Fruit fly (Drosophila melanogaster): ENCODE results near the gene Rala.
A peak's percentile ranks its signal among the peaks of the same experiment; 100 is the strongest.

Rala gene

DNA sequence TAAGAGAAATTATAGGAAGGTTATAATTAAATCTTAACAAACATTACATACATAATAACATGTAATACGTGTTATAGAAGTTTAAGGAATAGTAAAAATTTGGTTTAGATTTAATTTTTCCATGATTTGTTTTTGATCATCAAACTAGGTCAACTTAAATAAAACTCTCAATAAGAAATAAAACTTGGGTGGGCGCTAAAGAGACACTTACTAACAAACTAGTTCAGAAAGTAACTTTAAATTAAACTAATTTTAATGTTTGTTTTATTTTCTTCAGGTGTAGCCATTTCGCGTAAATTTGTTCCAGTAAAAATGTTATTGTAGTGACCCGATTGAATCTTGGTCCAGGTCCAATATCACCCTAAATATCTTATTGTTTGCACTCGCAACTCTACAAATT, 20.9 kb upstream of the Rala start (continued):
- TF ChIP-seq Oli (tag; optimal IDR thresholded peaks at IDR 0.05) (peak; percentile 38), eve (GFP tag; optimal IDR thresholded peaks at IDR 0.05) (peak in 1 of 2 experiments; percentile 31), slbo (GFP tag; IDR thresholded peaks at IDR 0.05) (peak; percentile 15; the same call in 1 of the 2 replicates), Poxn (GFP tag; IDR thresholded peaks at IDR 0.05) (no peak), CG8388 (GFP tag; optimal IDR thresholded peaks at IDR 0.05) (peak; percentile 12), HLH54F (GFP tag; optimal IDR thresholded peaks at IDR 0.05) (no peak), gce (GFP tag; IDR thresholded peaks at IDR 0.05) (no peak), sc (optimal IDR thresholded peaks at IDR 0.05) (no peak), sc (GFP tag; optimal IDR thresholded peaks at IDR 0.05) (peak; percentile 20), E2f2 (GFP tag; IDR thresholded peaks at IDR 0.05) (0 out of 2 replicates have a peak, but pooled peaks have one; percentile 14), CG16863 (GFP tag; optimal IDR thresholded peaks at IDR 0.05) (peak; percentile 12), CG9727 (GFP tag; optimal IDR thresholded peaks at IDR 0.05) (peak; percentile 51), bcd (GFP tag; optimal IDR thresholded peaks at IDR 0.05) (peak; percentile 12), CG12391 (tag; optimal IDR thresholded peaks at IDR 0.05) (peak; percentile 49), CG2678 (tag; optimal IDR thresholded peaks at IDR 0.05) (peak; percentile 55), CG14710 (tag; optimal IDR thresholded peaks at IDR 0.05) (peak; percentile 10), nmo (GFP tag; optimal IDR thresholded peaks at IDR 0.05) (peak; percentile 33), gem (tag; optimal IDR thresholded peaks at IDR 0.05) (peak; percentile 74), CG4424 (GFP tag; optimal IDR thresholded peaks at IDR 0.05) (no peak), Meics (GFP tag; optimal IDR thresholded peaks at IDR 0.05) (peak; percentile 30), CG18262 (tag; optimal IDR thresholded peaks at IDR 0.05) (peak; percentile 53), gfzf (GFP tag; optimal IDR thresholded peaks at IDR 0.05) (no peak), wor (GFP tag; IDR thresholded peaks at IDR 0.05) (no peak), unpg (GFP tag; optimal IDR thresholded peaks at IDR 0.05) (peak; percentile 48), Sox102F (GFP tag; optimal IDR thresholded peaks at IDR 0.05) (peak; percentile 79), dmrt11E (tag; optimal IDR thresholded peaks at IDR 0.05) (peak; percentile 14), sens (GFP tag) (peak; percentile 82), Usf (GFP tag; optimal IDR thresholded peaks at IDR 0.05) (no peak), trem (tag; optimal IDR thresholded peaks at IDR 0.05) (peak; percentile 13), jigr1 (GFP tag; IDR thresholded peaks at IDR 0.05) (no peak), CG7556 (GFP tag; optimal IDR thresholded peaks at IDR 0.05) (peak; percentile 12), CG3281 (GFP tag; optimal IDR thresholded peaks at IDR 0.05) (peak; percentile 32), bsh (GFP tag; optimal IDR thresholded peaks at IDR 0.05) (peak in 1 of 2 experiments; percentile 47), fd96Cb (tag; optimal IDR thresholded peaks at IDR 0.05) (peak; percentile 54), Drgx (GFP tag; IDR thresholded peaks at IDR 0.05) (peak; percentile 46; the same call in 1 of the 2 replicates), CG14441 (GFP tag; IDR thresholded peaks at IDR 0.05) (0 out of 2 replicates have a peak, but pooled peaks have one; percentile 22), esg (GFP tag; conservative IDR thresholded peaks at IDR 0.05) (0 out of 2 replicates have a peak, but pooled peaks have one; percentile 14), PHDP (tag; optimal IDR thresholded peaks at IDR 0.05) (peak; percentile 35), CG13424 (tag; optimal IDR thresholded peaks at IDR 0.05) (peak; percentile 13), CG7987 (GFP tag; optimal IDR thresholded peaks at IDR 0.05) (no peak), CG11504 (tag; optimal IDR thresholded peaks at IDR 0.05) (peak; percentile 62), CG11695 (GFP tag; IDR thresholded peaks at IDR 0.05) (peak; percentile 39; the same call in 1 of the 3 replicates), Hr51 (GFP tag; optimal IDR thresholded peaks at IDR 0.05) (peak in 1 of 2 experiments; percentile 61), CG11247 (GFP tag; IDR thresholded peaks at IDR 0.05) (no peak), CG18619 (GFP tag; optimal IDR thresholded peaks at IDR 0.05) (peak; percentile 14), Ssrp (tag; optimal IDR thresholded peaks at IDR 0.05) (peak; percentile 46), pan (optimal IDR thresholded peaks at IDR 0.05) (no peak), pan (GFP tag; optimal IDR thresholded peaks at IDR 0.05 in 1 of 2, IDR thresholded peaks at IDR 0.05 in 1 of 2) (peak in 1 of 2 experiments; percentile 28), hkb (optimal IDR thresholded peaks at IDR 0.05) (no peak), hkb (GFP tag; IDR thresholded peaks at IDR 0.05) (peak; percentile 20; the same call in 1 of the 2 replicates)
